Worm (Caenorhabditis elegans) whole organism, L4 larva: ENCODE results near the gene tftc-5.
A peak's percentile ranks its signal among the peaks of the same experiment; 100 is the strongest.

Experiments used
- F26F4.8 ChIP-seq: fragments of 200-800 bp; sonication (Bioruptor generic); conservative IDR thresholded peaks from 2 replicates; pipeline ENCODE4 v1.3.6; 2022; ENCODE audit warnings: missing genetic modification characterization, missing compliant biosample characterization
- aly-2 ChIP-seq: sonication (generic microtip); optimal IDR thresholded peaks from 2 replicates; lab custom pipeline; 2018; ENCODE audit warnings: missing biosample characterization, missing genetic modification characterization
- egl-27 ChIP-seq: sonication (generic microtip); optimal IDR thresholded peaks from 3 replicates; lab custom pipeline; 2017; ENCODE audit warnings: missing biosample characterization, missing genetic modification reagents, missing genetic modification characterization
- jun-1 ChIP-seq: fragments of 150-350 bp; optimal IDR thresholded peaks from 2 replicates; lab custom pipeline; 2014; ENCODE audit warnings: missing biosample characterization, missing genetic modification reagents, missing genetic modification characterization
- madf-9 ChIP-seq: fragments of 200-800 bp; sonication (Bioruptor generic); conservative IDR thresholded peaks from 2 replicates; pipeline ENCODE4 v1.3.6; 2022; ENCODE audit warnings: missing genetic modification reagents, missing genetic modification characterization, missing compliant biosample characterization
- mxl-3 ChIP-seq: fragments of 200-800 bp; sonication (Bioruptor generic); optimal IDR thresholded peaks from 2 replicates; lab custom pipeline; 2018; ENCODE audit warnings: mild to moderate bottlenecking, missing genetic modification characterization, missing compliant biosample characterization
- nhr-111 ChIP-seq: fragments of 200-800 bp; sonication (Bioruptor generic); optimal IDR thresholded peaks from 2 replicates; lab custom pipeline; 2018; ENCODE audit warnings: mild to moderate bottlenecking, missing genetic modification characterization, missing compliant biosample characterization
- nhr-237 ChIP-seq: sonication (generic microtip); optimal IDR thresholded peaks from 2 replicates; lab custom pipeline; 2017; ENCODE audit warnings: missing biosample characterization, missing genetic modification characterization
- nhr-77 ChIP-seq: fragments of 150-350 bp; optimal IDR thresholded peaks from 2 replicates; lab custom pipeline; 2014; ENCODE audit warnings: missing biosample characterization, missing genetic modification characterization
- snpc-4 ChIP-seq: fragments of 150-350 bp; optimal IDR thresholded peaks from 2 replicates; lab custom pipeline; 2014; ENCODE audit warnings: missing biosample characterization, missing genetic modification characterization
- ztf-11 ChIP-seq: fragments of 150-350 bp; optimal IDR thresholded peaks from 2 replicates; lab custom pipeline; 2014; ENCODE audit warnings: missing biosample characterization, missing genetic modification characterization

- TF ChIP-seq jun-1 (tag; lab: Kevin White, UChicago) (no peak), madf-9 (no peak), snpc-4 (no peak), ztf-11 (tag; lab: Kevin White, UChicago) (no peak), F26F4.8 (no peak), egl-27 (tag; lab: Kevin White, UChicago) (no peak), mxl-3 (GFP tag; lab: Kevin White, UChicago) (peak; percentile 84), nhr-237 (no peak), aly-2 (no peak), nhr-77 (no peak), nhr-111 (no peak)
Measured at ce11 chrIII:3979980-3980631, 41.9 kb upstream of the tftc-5 start.
